Fruit fly (Drosophila melanogaster): ENCODE data around the gene Mur29B.

The Mur29B gene

dm6 chr2L:8381508-8382036, 29.6 kb downstream of the Mur29B start, which contains the start of gene AlaRS (continued):
- TF ChIP-seq Xrp1 (GFP tag; IDR thresholded peaks at IDR 0.05) (peak; percentile 60; the same call in 1 of the 2 replicates), gem (tag; optimal IDR thresholded peaks at IDR 0.05) (peak; percentile 70), Stat92E (GFP tag; optimal IDR thresholded peaks at IDR 0.05) (no peak), repo (GFP tag; optimal IDR thresholded peaks at IDR 0.05) (no peak), hbn (GFP tag; IDR thresholded peaks at IDR 0.05; ENCODE audit: partially characterized antibody) (peak; percentile 57), bigmax (GFP tag; optimal IDR thresholded peaks at IDR 0.05) (peak; percentile 68), grau (tag; optimal IDR thresholded peaks at IDR 0.05) (peak; percentile 66), CG10959 (GFP tag; IDR thresholded peaks at IDR 0.05) (no peak), CG11093 (GFP tag; IDR thresholded peaks at IDR 0.05) (no peak), Asciz (GFP tag; optimal IDR thresholded peaks at IDR 0.05) (peak; percentile 16), Mes4 (GFP tag; optimal IDR thresholded peaks at IDR 0.05) (no peak), Bgb (GFP tag; IDR thresholded peaks at IDR 0.05; ENCODE audit: partially characterized antibody) (peak; percentile 56), CG17359 (tag; optimal IDR thresholded peaks at IDR 0.05) (peak; percentile 37), CG12391 (tag; optimal IDR thresholded peaks at IDR 0.05) (peak; percentile 67), Atf3 (GFP tag; optimal IDR thresholded peaks at IDR 0.05) (no peak), bbx (GFP tag; IDR thresholded peaks at IDR 0.05; ENCODE audit: partially characterized antibody) (peak; percentile 57; the same call in 1 of the 2 replicates), sug (tag; optimal IDR thresholded peaks at IDR 0.05) (peak; percentile 33), cg (GFP tag; optimal IDR thresholded peaks at IDR 0.05) (no peak), CG16863 (GFP tag; optimal IDR thresholded peaks at IDR 0.05) (no peak), CG8924 (tag; optimal IDR thresholded peaks at IDR 0.05) (peak; percentile 28), CG14860 (GFP tag; IDR thresholded peaks at IDR 0.05; ENCODE audit: partially characterized antibody) (peak; percentile 41; the same call in 1 of the 3 replicates), Lim3 (GFP tag; IDR thresholded peaks at IDR 0.05) (no peak), CG13624 (GFP tag; optimal IDR thresholded peaks at IDR 0.05) (peak; percentile 20), CG18764 (GFP tag; optimal IDR thresholded peaks at IDR 0.05) (peak; percentile 7), CG13296 (GFP tag; optimal IDR thresholded peaks at IDR 0.05) (peak; percentile 50), en (GFP tag; optimal IDR thresholded peaks at IDR 0.05) (no peak), CG9437 (GFP tag; optimal IDR thresholded peaks at IDR 0.05) (no peak), CG17361 (GFP tag; IDR thresholded peaks at IDR 0.05) (peak; percentile 51; the same call in 2 of the 3 replicates), CG9215 (GFP tag; IDR thresholded peaks at IDR 0.05) (no peak), Pdp1 (GFP tag; optimal IDR thresholded peaks at IDR 0.05) (peak in 1 of 2 experiments; percentile 60)

- TF ChIP-seq YL-1 (GFP tag; optimal IDR thresholded peaks at IDR 0.05) (peak; percentile 71), C15 (GFP tag; IDR thresholded peaks at IDR 0.05) (no peak), CG14441 (GFP tag; IDR thresholded peaks at IDR 0.05) (peak; percentile 36; the same call in 1 of the 2 replicates), Deaf1 (tag; optimal IDR thresholded peaks at IDR 0.05) (peak; percentile 26), org-1 (GFP tag; optimal IDR thresholded peaks at IDR 0.05) (peak; percentile 20), ab (GFP tag; optimal IDR thresholded peaks at IDR 0.05) (no peak), Dbx (GFP tag; IDR thresholded peaks at IDR 0.05) (peak; percentile 71), Fer3 (tag; optimal IDR thresholded peaks at IDR 0.05) (peak; percentile 73), Taf1 (GFP tag; IDR thresholded peaks at IDR 0.05) (peak; percentile 58), CG6813 (GFP tag; optimal IDR thresholded peaks at IDR 0.05) (peak; percentile 45), D (optimal IDR thresholded peaks at IDR 0.05) (no peak), D (GFP tag; optimal IDR thresholded peaks at IDR 0.05) (no peak), CG3281 (GFP tag; optimal IDR thresholded peaks at IDR 0.05) (peak; percentile 60), Dek (tag; optimal IDR thresholded peaks at IDR 0.05) (peak; percentile 32), bsh (GFP tag; optimal IDR thresholded peaks at IDR 0.05) (peak in 1 of 2 experiments; percentile 44), lilli (GFP tag; optimal IDR thresholded peaks at IDR 0.05) (peak; percentile 83), CG5245 (GFP tag; optimal IDR thresholded peaks at IDR 0.05) (peak; percentile 40), Rfx (GFP tag; IDR thresholded peaks at IDR 0.05) (peak; percentile 88), MESR4 (GFP tag; optimal IDR thresholded peaks at IDR 0.05) (peak; percentile 78), CrebB (tag; optimal IDR thresholded peaks at IDR 0.05) (peak; percentile 50), ci (GFP tag; IDR thresholded peaks at IDR 0.05) (peak; percentile 68; the same call in 2 of the 3 replicates)
Measured at dm6 chr2L:8382646-8383045, 30.7 kb downstream of the Mur29B start, which contains the start of the genes CG13392 and Rcd4. CG13392 (minus strand) TSS chr2L:8382807. Rcd4 (plus strand) TSS chr2L:8382861.
